Worm (Caenorhabditis elegans): ENCODE results near the gene F13H8.5.

F13H8.5 gene

ce11 chrII:6273916-6274315 is 18.0 kb upstream of the F13H8.5 start, which contains the start of gene bpl-1:
Gene bpl-1 (plus strand): TSS chrII:6274216.
- TF ChIP-seq cog-1 (tag; optimal IDR thresholded peaks at IDR 0.05) (no peak), flt-1 (GFP tag; IDR thresholded peaks at IDR 0.05) (no peak), T22C8.4 (GFP tag; IDR thresholded peaks at IDR 0.05) (no peak), ztf-29 (GFP tag; IDR thresholded peaks at IDR 0.05) (no peak), klf-2 (GFP tag; conservative IDR thresholded peaks at IDR 0.05) (no peak)

ce11 chrII:6269805-6270414 is 14.0 kb upstream of the F13H8.5 start, which contains the start of gene F13H8.2:
Gene F13H8.2 (plus strand): TSS chrII:6270364.
- no peak for TF ChIP-seq med-1 (GFP tag; optimal IDR thresholded peaks at IDR 0.05; ENCODE audit: insufficient read depth)
- TF ChIP-seq tab-1 (GFP tag; IDR thresholded peaks at IDR 0.05): peak; percentile 35; the same call in 1 of the 2 replicates
- TF ChIP-seq T22C8.4 (GFP tag; IDR thresholded peaks at IDR 0.05): peak; percentile 25; the same call in 1 of the 2 replicates
- peak; percentile 86; the same call in 1 of the 2 replicates for TF ChIP-seq ztf-23 (GFP tag; IDR thresholded peaks at IDR 0.05)
- TF ChIP-seq ref-1 (GFP tag; conservative IDR thresholded peaks at IDR 0.05): no peak
- TF ChIP-seq cog-1 (tag; optimal IDR thresholded peaks at IDR 0.05): peak; percentile 43
- TF ChIP-seq ztf-29 (GFP tag; IDR thresholded peaks at IDR 0.05): no peak
- 0 out of 2 replicates have a peak, but pooled peaks have one; percentile 37 for TF ChIP-seq klf-2 (GFP tag; conservative IDR thresholded peaks at IDR 0.05)
- TF ChIP-seq flt-1 (GFP tag; IDR thresholded peaks at IDR 0.05): peak; percentile 81

- TF ChIP-seq ztf-29 (GFP tag; IDR thresholded peaks at IDR 0.05) (no peak), ref-1 (GFP tag; conservative IDR thresholded peaks at IDR 0.05) (no peak), klf-2 (GFP tag; conservative IDR thresholded peaks at IDR 0.05) (no peak), med-1 (GFP tag; optimal IDR thresholded peaks at IDR 0.05; ENCODE audit: insufficient read depth) (no peak), cog-1 (tag; optimal IDR thresholded peaks at IDR 0.05) (no peak), ztf-23 (GFP tag; IDR thresholded peaks at IDR 0.05) (no peak), T22C8.4 (GFP tag; IDR thresholded peaks at IDR 0.05) (no peak), flt-1 (GFP tag; IDR thresholded peaks at IDR 0.05) (no peak)
Observed at ce11 chrII:6267983-6268382, 12.1 kb upstream of the F13H8.5 start, which contains the start of gene F13H8.8. Gene F13H8.8 (minus strand): TSS chrII:6268083.

ce11 chrII:6263685-6264084 is 7.8 kb upstream of the F13H8.5 start, which contains the start of gene F13H8.3:
Gene F13H8.3 (plus strand): TSS chrII:6263985.
- TF ChIP-seq ref-1 (GFP tag; conservative IDR thresholded peaks at IDR 0.05) (no peak), klf-2 (GFP tag; conservative IDR thresholded peaks at IDR 0.05) (no peak), tab-1 (GFP tag; IDR thresholded peaks at IDR 0.05) (no peak), cog-1 (tag; optimal IDR thresholded peaks at IDR 0.05) (no peak), ztf-29 (GFP tag; IDR thresholded peaks at IDR 0.05) (no peak), T22C8.4 (GFP tag; IDR thresholded peaks at IDR 0.05) (no peak), med-1 (GFP tag; optimal IDR thresholded peaks at IDR 0.05; ENCODE audit: insufficient read depth) (no peak)

ce11 chrII:6262222-6262621 is 6.3 kb upstream of the F13H8.5 start, which contains the start of gene F13H8.12:
Gene F13H8.12 (plus strand): TSS chrII:6262522.
- TF ChIP-seq ztf-29 (GFP tag; IDR thresholded peaks at IDR 0.05) (no peak), T22C8.4 (GFP tag; IDR thresholded peaks at IDR 0.05) (no peak), klf-2 (GFP tag; conservative IDR thresholded peaks at IDR 0.05) (no peak), flt-1 (GFP tag; IDR thresholded peaks at IDR 0.05) (no peak), ref-1 (GFP tag; conservative IDR thresholded peaks at IDR 0.05) (no peak), ztf-23 (GFP tag; IDR thresholded peaks at IDR 0.05) (no peak), tab-1 (GFP tag; IDR thresholded peaks at IDR 0.05) (no peak), cog-1 (tag; optimal IDR thresholded peaks at IDR 0.05) (no peak), med-1 (GFP tag; optimal IDR thresholded peaks at IDR 0.05; ENCODE audit: insufficient read depth) (no peak)

- TF ChIP-seq T22C8.4 (GFP tag; IDR thresholded peaks at IDR 0.05): no peak
- no peak for TF ChIP-seq ztf-23 (GFP tag; IDR thresholded peaks at IDR 0.05)
- no peak for TF ChIP-seq tab-1 (GFP tag; IDR thresholded peaks at IDR 0.05)
- TF ChIP-seq ref-1 (GFP tag; conservative IDR thresholded peaks at IDR 0.05): no peak
- no peak for TF ChIP-seq klf-2 (GFP tag; conservative IDR thresholded peaks at IDR 0.05)
- no peak for TF ChIP-seq ztf-29 (GFP tag; IDR thresholded peaks at IDR 0.05)
Observed at ce11 chrII:6260684-6261083, 4.8 kb upstream of the F13H8.5 start, which contains the start of gene nmgp-1. Gene nmgp-1 (plus strand): TSS chrII:6260857.

ce11 chrII:6259867-6260266 is 3.9 kb upstream of the F13H8.5 start, which contains the start of gene F13H8.11:
Gene F13H8.11 (minus strand): TSS chrII:6260021.
- TF ChIP-seq flt-1 (GFP tag; IDR thresholded peaks at IDR 0.05): no peak
- TF ChIP-seq med-1 (GFP tag; optimal IDR thresholded peaks at IDR 0.05; ENCODE audit: insufficient read depth): no peak
- no peak for TF ChIP-seq tab-1 (GFP tag; IDR thresholded peaks at IDR 0.05)
- no peak for TF ChIP-seq ref-1 (GFP tag; conservative IDR thresholded peaks at IDR 0.05)
- no peak for TF ChIP-seq ztf-29 (GFP tag; IDR thresholded peaks at IDR 0.05)
- TF ChIP-seq T22C8.4 (GFP tag; IDR thresholded peaks at IDR 0.05): no peak
- no peak for TF ChIP-seq ztf-23 (GFP tag; IDR thresholded peaks at IDR 0.05)
- TF ChIP-seq cog-1 (tag; optimal IDR thresholded peaks at IDR 0.05): no peak
- TF ChIP-seq klf-2 (GFP tag; conservative IDR thresholded peaks at IDR 0.05): no peak

ce11 chrII:6257220-6257877 is 1.4 kb upstream of the F13H8.5 start:
- no peak for TF ChIP-seq T22C8.4 (GFP tag; IDR thresholded peaks at IDR 0.05)
- no peak for TF ChIP-seq ztf-29 (GFP tag; IDR thresholded peaks at IDR 0.05)
- no peak for TF ChIP-seq ref-1 (GFP tag; conservative IDR thresholded peaks at IDR 0.05)
- no peak for TF ChIP-seq cog-1 (tag; optimal IDR thresholded peaks at IDR 0.05)
- no peak for TF ChIP-seq klf-2 (GFP tag; conservative IDR thresholded peaks at IDR 0.05)
- no peak for TF ChIP-seq tab-1 (GFP tag; IDR thresholded peaks at IDR 0.05)
- TF ChIP-seq flt-1 (GFP tag; IDR thresholded peaks at IDR 0.05): no peak
- no peak for TF ChIP-seq ztf-23 (GFP tag; IDR thresholded peaks at IDR 0.05)
- TF ChIP-seq med-1 (GFP tag; optimal IDR thresholded peaks at IDR 0.05; ENCODE audit: insufficient read depth): no peak

ce11 chrII:6252707-6253106 is 3.2 kb downstream of the F13H8.5 start:
- TF ChIP-seq flt-1 (GFP tag; IDR thresholded peaks at IDR 0.05) (no peak), ztf-23 (GFP tag; IDR thresholded peaks at IDR 0.05) (no peak), cog-1 (tag; optimal IDR thresholded peaks at IDR 0.05) (no peak), T22C8.4 (GFP tag; IDR thresholded peaks at IDR 0.05) (no peak), med-1 (GFP tag; optimal IDR thresholded peaks at IDR 0.05; ENCODE audit: insufficient read depth) (no peak), ref-1 (GFP tag; conservative IDR thresholded peaks at IDR 0.05) (no peak), tab-1 (GFP tag; IDR thresholded peaks at IDR 0.05) (no peak), ztf-29 (GFP tag; IDR thresholded peaks at IDR 0.05) (no peak), klf-2 (GFP tag; conservative IDR thresholded peaks at IDR 0.05) (no peak)
